Fruit fly (Drosophila melanogaster) whole organism, embryonic: ENCODE measurements around the gene CG3862.

Experiments used
- Adf1 ChIP-seq: fragments of 200-800 bp; sonication (Bioruptor generic); IDR thresholded peaks from 2 replicates; pipeline ENCODE4 v1.3.6; 2022; ENCODE audit warnings: missing biosample characterization, missing genetic modification characterization
- CG10267 ChIP-seq: fragments of 200-800 bp; sonication (Bioruptor generic); optimal IDR thresholded peaks from 2 replicates; lab custom pipeline; 2018; ENCODE audit warnings: missing biosample characterization, mild to moderate bottlenecking, missing genetic modification characterization, moderate library complexity
- CG10543 ChIP-seq: fragments of 200-800 bp; sonication (Bioruptor generic); optimal IDR thresholded peaks from 3 replicates; lab custom pipeline; 2017; ENCODE audit warnings: missing biosample characterization, mild to moderate bottlenecking, missing genetic modification characterization, moderate library complexity
- CG11398 ChIP-seq: fragments of 200-800 bp; sonication (Bioruptor generic); optimal IDR thresholded peaks from 2 replicates; lab custom pipeline; 2016; ENCODE audit warnings: missing biosample characterization, missing genetic modification characterization
- CG11695 ChIP-seq: fragments of 200-800 bp; sonication (Bioruptor generic); IDR thresholded peaks from 3 replicates; pipeline ENCODE4 v1.3.6; 2022; ENCODE audit warnings: missing biosample characterization, missing genetic modification characterization
- CG11723 ChIP-seq: fragments of 200-800 bp; sonication (Bioruptor generic); optimal IDR thresholded peaks from 2 replicates; lab custom pipeline; 2017; ENCODE audit warnings: missing biosample characterization, mild to moderate bottlenecking, missing genetic modification characterization
- CG13424 ChIP-seq: fragments of 200-800 bp; sonication (Bioruptor generic); optimal IDR thresholded peaks from 2 replicates; lab custom pipeline; 2019; ENCODE audit warnings: missing biosample characterization, mild to moderate bottlenecking, missing genetic modification characterization, moderate library complexity
- CG14710 ChIP-seq: fragments of 200-800 bp; sonication (Bioruptor generic); optimal IDR thresholded peaks from 3 replicates; lab custom pipeline; 2019; ENCODE audit warnings: missing biosample characterization, mild to moderate bottlenecking, missing genetic modification characterization, moderate library complexity
- CG14860 ChIP-seq: fragments of 200-800 bp; sonication (Bioruptor generic); IDR thresholded peaks from 3 replicates; pipeline ENCODE4 v1.3.6; 2022; ENCODE audit warnings: missing biosample characterization, missing genetic modification characterization; ENCODE audit not compliant: partially characterized antibody
- CG1603 ChIP-seq: fragments of 200-800 bp; sonication (Bioruptor generic); optimal IDR thresholded peaks from 2 replicates; lab custom pipeline; 2019; ENCODE audit warnings: missing biosample characterization, mild to moderate bottlenecking, missing genetic modification characterization, moderate library complexity
- CG3163 ChIP-seq: fragments of 200-800 bp; sonication (Bioruptor generic); optimal IDR thresholded peaks from 3 replicates; lab custom pipeline; 2016; ENCODE audit warnings: missing biosample characterization, missing genetic modification characterization
- CG42726 ChIP-seq: fragments of 200-800 bp; sonication (Bioruptor generic); IDR thresholded peaks from 2 replicates; pipeline ENCODE4 v1.3.6; 2022; ENCODE audit warnings: missing biosample characterization, missing genetic modification characterization; ENCODE audit not compliant: partially characterized antibody
- CG6272 ChIP-seq: fragments of 200-800 bp; sonication (Bioruptor generic); IDR thresholded peaks from 2 replicates; pipeline ENCODE4 v1.3.6; 2022; ENCODE audit warnings: missing biosample characterization, missing genetic modification characterization
- CG6689 ChIP-seq: fragments of 200-800 bp; sonication (Bioruptor generic); IDR thresholded peaks from 2 replicates; pipeline ENCODE4 v1.3.6; 2022; ENCODE audit warnings: missing biosample characterization, missing genetic modification characterization
- CG7786 ChIP-seq: fragments of 200-800 bp; sonication (Bioruptor generic); optimal IDR thresholded peaks from 2 replicates; lab custom pipeline; 2016; ENCODE audit warnings: missing biosample characterization, missing genetic modification characterization
- CG8290 ChIP-seq, 3 experiments: fragments of 200-800 bp; sonication (Bioruptor generic); optimal IDR thresholded peaks; 2 replicates each; lab custom pipeline; 2016 to 2019; ENCODE audit warnings: missing biosample characterization in 3 of 3, missing genetic modification characterization in 3 of 3, mild to moderate bottlenecking in 2 of 3, moderate library complexity in 1 of 3
- CG9876 ChIP-seq: fragments of 200-800 bp; sonication (Bioruptor generic); optimal IDR thresholded peaks from 2 replicates; lab custom pipeline; 2016; ENCODE audit warnings: missing biosample characterization, missing genetic modification characterization
- CTCF ChIP-seq: fragments of 200-800 bp; sonication (Bioruptor generic); optimal IDR thresholded peaks from 2 replicates; lab custom pipeline; 2017; ENCODE audit warnings: missing biosample characterization, mild to moderate bottlenecking, missing genetic modification characterization, moderate library complexity
- Dp ChIP-seq: fragments of 200-800 bp; sonication (Bioruptor generic); optimal IDR thresholded peaks from 2 replicates; lab custom pipeline; 2018; ENCODE audit warnings: missing biosample characterization, mild to moderate bottlenecking, missing genetic modification characterization, moderate library complexity
- ERR ChIP-seq: fragments of 200-800 bp; sonication (Bioruptor generic); optimal IDR thresholded peaks from 2 replicates; lab custom pipeline; 2016; ENCODE audit warnings: missing biosample characterization, missing genetic modification characterization
- GATAe ChIP-seq: fragments of 200-800 bp; sonication (Bioruptor generic); conservative IDR thresholded peaks from 2 replicates; pipeline ENCODE4 v1.3.6; 2022; ENCODE audit warnings: missing biosample characterization, missing genetic modification characterization
- HLH3B ChIP-seq: fragments of 200-800 bp; sonication (Bioruptor generic); IDR thresholded peaks from 2 replicates; pipeline ENCODE4 v1.3.6; 2022; ENCODE audit warnings: missing biosample characterization, missing genetic modification characterization
- HmgD ChIP-seq: fragments of 200-800 bp; sonication (Bioruptor generic); optimal IDR thresholded peaks from 3 replicates; lab custom pipeline; 2016; ENCODE audit warnings: missing biosample characterization, missing genetic modification characterization
- Hr78 ChIP-seq, 2 experiments: fragments of 200-800 bp in 1 of 2; fragments of >200 bp in 1 of 2; sonication (Bioruptor generic) in 1 of 2; optimal IDR thresholded peaks; 2 replicates each; lab custom pipeline; 2017 to 2019; ENCODE audit warnings: missing biosample characterization in 2 of 2, missing genetic modification characterization in 2 of 2, mild to moderate bottlenecking in 1 of 2, moderate library complexity in 1 of 2
- MESR4 ChIP-seq: fragments of 200-800 bp; sonication (Bioruptor generic); optimal IDR thresholded peaks from 2 replicates; lab custom pipeline; 2018; ENCODE audit warnings: missing biosample characterization, mild to moderate bottlenecking, missing genetic modification characterization, moderate library complexity
- MTF-1 ChIP-seq: fragments of 200-800 bp; sonication (Bioruptor generic); optimal IDR thresholded peaks from 2 replicates; lab custom pipeline; 2018; ENCODE audit warnings: missing biosample characterization, mild to moderate bottlenecking, missing genetic modification characterization, borderline replicate concordance
- Med ChIP-seq: fragments of 200-800 bp; sonication (Bioruptor generic); peaks from one replicate; lab custom pipeline; 2016; ENCODE audit warnings: missing biosample characterization, missing genetic modification characterization, mild to moderate bottlenecking, inconsistent platforms, moderate library complexity
- Trl ChIP-seq, 3 experiments: fragments of >200 bp in 2 of 3; fragments of 200-800 bp in 1 of 3; sonication (Bioruptor generic) in 1 of 3; optimal IDR thresholded peaks; 2 replicates in 1 of 3; 3 replicates in 2 of 3; lab custom pipeline; 2016 to 2017; ENCODE audit warnings: missing biosample characterization in 1 of 3, missing genetic modification characterization in 1 of 3
- al ChIP-seq: fragments of 200-800 bp; sonication (Bioruptor generic); IDR thresholded peaks from 2 replicates; pipeline ENCODE4 v1.3.6; 2022; ENCODE audit warnings: missing biosample characterization, missing genetic modification characterization
- en ChIP-seq: fragments of 200-800 bp; sonication (Bioruptor generic); optimal IDR thresholded peaks from 2 replicates; lab custom pipeline; 2016; ENCODE audit warnings: missing biosample characterization, missing genetic modification characterization
- ftz-f1 ChIP-seq: fragments of 200-800 bp; sonication (Bioruptor generic); optimal IDR thresholded peaks from 2 replicates; lab custom pipeline; 2016; ENCODE audit warnings: missing biosample characterization, missing genetic modification characterization
- gfzf ChIP-seq: fragments of 200-800 bp; sonication (Bioruptor generic); optimal IDR thresholded peaks from 2 replicates; lab custom pipeline; 2016; ENCODE audit warnings: missing biosample characterization, mild to moderate bottlenecking, missing genetic modification characterization, moderate library complexity
- grn ChIP-seq: fragments of 200-800 bp; sonication (Bioruptor generic); optimal IDR thresholded peaks from 3 replicates; lab custom pipeline; 2017; ENCODE audit warnings: missing biosample characterization, missing genetic modification characterization
- gsb-n ChIP-seq: fragments of 200-800 bp; sonication (Bioruptor generic); optimal IDR thresholded peaks from 3 replicates; lab custom pipeline; 2018; ENCODE audit warnings: missing biosample characterization, mild to moderate bottlenecking, missing genetic modification characterization
- knrl ChIP-seq: fragments of 200-800 bp; sonication (Bioruptor generic); IDR thresholded peaks from 3 replicates; pipeline ENCODE4 v1.3.6; 2022; ENCODE audit warnings: missing biosample characterization, missing genetic modification characterization; ENCODE audit not compliant: partially characterized antibody
- lab ChIP-seq: fragments of 200-800 bp; sonication (Bioruptor generic); optimal IDR thresholded peaks from 3 replicates; lab custom pipeline; 2017; ENCODE audit warnings: missing biosample characterization, missing genetic modification characterization, mild to moderate bottlenecking, moderate library complexity, missing genetic modification reagents
- mirr ChIP-seq: fragments of 200-800 bp; sonication (Bioruptor generic); optimal IDR thresholded peaks from 3 replicates; lab custom pipeline; 2018; ENCODE audit warnings: missing biosample characterization, mild to moderate bottlenecking, missing genetic modification characterization
- mld ChIP-seq: fragments of 200-800 bp; sonication (Bioruptor generic); IDR thresholded peaks from 3 replicates; pipeline ENCODE4 v1.3.6; 2022; ENCODE audit warnings: missing biosample characterization, missing genetic modification characterization; ENCODE audit not compliant: partially characterized antibody
- otp ChIP-seq: fragments of 200-800 bp; sonication (Bioruptor generic); IDR thresholded peaks from 3 replicates; pipeline ENCODE4, ENCODE4 v1.3.6; 2022; ENCODE audit warnings: missing biosample characterization, missing genetic modification characterization
- pzg ChIP-seq: fragments of 200-800 bp; sonication (Bioruptor generic); optimal IDR thresholded peaks from 3 replicates; lab custom pipeline; 2018; ENCODE audit warnings: missing biosample characterization, mild to moderate bottlenecking, missing genetic modification characterization, moderate library complexity
- rib ChIP-seq: fragments of 200-800 bp; sonication (Bioruptor generic); IDR thresholded peaks from 2 replicates; pipeline ENCODE4 v1.3.6; 2022; ENCODE audit warnings: missing biosample characterization, missing genetic modification characterization
- sob ChIP-seq: fragments of 200-800 bp; sonication (Bioruptor generic); IDR thresholded peaks from 2 replicates; pipeline ENCODE4 v1.3.6; 2022; ENCODE audit warnings: missing biosample characterization, missing genetic modification characterization
- stwl ChIP-seq: fragments of 200-800 bp; sonication (Bioruptor generic); optimal IDR thresholded peaks from 3 replicates; lab custom pipeline; 2018; ENCODE audit warnings: missing biosample characterization, mild to moderate bottlenecking, missing genetic modification characterization, moderate library complexity
- sug ChIP-seq: fragments of 200-800 bp; optimal IDR thresholded peaks from 2 replicates; lab custom pipeline; 2019; ENCODE audit warnings: missing biosample characterization, mild to moderate bottlenecking, missing genetic modification characterization, moderate library complexity
- vvl ChIP-seq: fragments of 200-800 bp; sonication (Bioruptor generic); IDR thresholded peaks from 2 replicates; pipeline ENCODE4 v1.3.6; 2022; ENCODE audit warnings: missing biosample characterization, missing genetic modification characterization
- wek ChIP-seq: fragments of 200-800 bp; sonication (Bioruptor generic); optimal IDR thresholded peaks from 3 replicates; lab custom pipeline; 2018; ENCODE audit warnings: missing biosample characterization, mild to moderate bottlenecking, missing genetic modification characterization, moderate library complexity
- zen2 ChIP-seq: fragments of 200-800 bp; sonication (Bioruptor generic); IDR thresholded peaks from 3 replicates; pipeline ENCODE4 v1.3.6; 2022; ENCODE audit warnings: missing biosample characterization, missing genetic modification characterization; ENCODE audit not compliant: partially characterized antibody

CG3862 gene

dm6 chr2L:810277-810676 is 15.4 kb downstream of the CG3862 start, which contains the start of gene Nnf1b:
Gene Nnf1b, plus strand, starts transcription at chr2L:810577.
- no peak for TF ChIP-seq MESR4
- peak; percentile 7 for TF ChIP-seq CG1603 (tag; lab: Kevin White, UChicago)
- TF ChIP-seq HLH3B (GFP tag; lab: Robert Waterston, UW) = no peak
- no peak for TF ChIP-seq en (GFP tag; lab: Kevin White, UChicago)
- no peak for TF ChIP-seq Adf1
- TF ChIP-seq pzg (GFP tag; lab: Kevin White, UChicago) = peak; percentile 19
- peak; percentile 28 for TF ChIP-seq grn (GFP tag; lab: Kevin White, UChicago)
- TF ChIP-seq CG42726 (GFP tag; lab: Robert Waterston, UW) = no peak
- no peak for TF ChIP-seq CG7786 (GFP tag; lab: Kevin White, UChicago)
- peak; percentile 38; the same call in 1 of the 2 replicates for TF ChIP-seq vvl (GFP tag; lab: Robert Waterston, UW)
- TF ChIP-seq stwl (tag; lab: Kevin White, UChicago) = peak; percentile 35
- TF ChIP-seq CG11695 = no peak
- peak; percentile 22 for TF ChIP-seq Dp (GFP tag; lab: Kevin White, UChicago)
- TF ChIP-seq zen2 = no peak
- TF ChIP-seq mld (GFP tag; lab: Robert Waterston, UW) = no peak
- TF ChIP-seq MTF-1 (GFP tag; lab: Kevin White, UChicago) = no peak
- no peak for TF ChIP-seq HmgD
- TF ChIP-seq CTCF = no peak
- TF ChIP-seq Med (GFP tag; lab: Kevin White, UChicago) = peak; percentile 35
- TF ChIP-seq al (GFP tag; lab: Robert Waterston, UW) = no peak
- peak; percentile 9 for TF ChIP-seq CG14710 (tag; lab: Kevin White, UChicago)
- TF ChIP-seq CG9876 (GFP tag; lab: Kevin White, UChicago) = no peak
- peak; percentile 4 for TF ChIP-seq CG10267 (tag; lab: Kevin White, UChicago)
- no peak for TF ChIP-seq CG6272 (GFP tag; lab: Robert Waterston, UW)
- peak; percentile 86 for TF ChIP-seq wek (GFP tag; lab: Kevin White, UChicago)
- TF ChIP-seq gfzf (GFP tag; lab: Kevin White, UChicago) = peak; percentile 49
- no peak for TF ChIP-seq CG6689 (GFP tag; lab: Robert Waterston, UW)

- peak; percentile 56 for TF ChIP-seq CG3163
- TF ChIP-seq Trl (optimal IDR thresholded peaks at IDR 0.05; lab: Kevin White, UChicago) = peak in 1 of 2 experiments; percentile 23
- TF ChIP-seq Trl (GFP tag; optimal IDR thresholded peaks at IDR 0.05; lab: Kevin White, UChicago) = no peak
- TF ChIP-seq Dp (GFP tag; lab: Kevin White, UChicago) = no peak
- TF ChIP-seq CG11398 (GFP tag; lab: Kevin White, UChicago) = no peak
Observed at dm6 chr2L:790698-791097, 35.0 kb downstream of the CG3862 start, which contains the start of gene Pkg21D. Gene Pkg21D, minus strand, starts transcription at chr2L:790798.

dm6 chr2L:789966-790365 is 35.7 kb downstream of the CG3862 start:
- TF ChIP-seq gsb-n (tag; lab: Kevin White, UChicago) (no peak), mirr (peak; percentile 75), rib (GFP tag; lab: Robert Waterston, UW) (0 out of 2 replicates have a peak, but pooled peaks have one; percentile 14), CG14860 (GFP tag; lab: Robert Waterston, UW) (no peak), sug (tag; lab: Kevin White, UChicago) (peak; percentile 55), GATAe (GFP tag; lab: Robert Waterston, UW) (peak; percentile 65), ftz-f1 (GFP tag; lab: Kevin White, UChicago) (peak; percentile 30), ERR (no peak), sob (peak; percentile 41; the same call in 1 of the 2 replicates), Hr78 (GFP tag; optimal IDR thresholded peaks at IDR 0.05; lab: Kevin White, UChicago) (peak in 1 of 2 experiments; percentile 49), CG8290 (GFP tag; optimal IDR thresholded peaks at IDR 0.05; lab: Kevin White, UChicago) (no peak), CG8290 (tag; optimal IDR thresholded peaks at IDR 0.05; lab: Kevin White, UChicago) (peak in 1 of 2 experiments; percentile 9), lab (GFP tag; lab: Kevin White, UChicago) (peak; percentile 43), Adf1 (peak; percentile 30; the same call in 1 of the 2 replicates), CG13424 (tag; lab: Kevin White, UChicago) (no peak), CG10543 (GFP tag; lab: Kevin White, UChicago) (peak; percentile 38), knrl (GFP tag; lab: Robert Waterston, UW) (no peak), CG11723 (GFP tag; lab: Kevin White, UChicago) (no peak), otp (GFP tag; lab: Robert Waterston, UW) (0 out of 3 replicates have a peak, but pooled peaks have one; percentile 4)
